Fruit fly (Drosophila melanogaster): ENCODE results near the gene Atu.

Atu gene

dm6 chr3R:5608422-5608821 lies 4.7 kb upstream of the Atu start:
- TF ChIP-seq Myc (optimal IDR thresholded peaks at IDR 0.05): no peak
- no peak for TF ChIP-seq lola (GFP tag; optimal IDR thresholded peaks at IDR 0.05)
- TF ChIP-seq ey (GFP tag; optimal IDR thresholded peaks at IDR 0.05): no peak
- no peak for TF ChIP-seq Sp1 (GFP tag; optimal IDR thresholded peaks at IDR 0.05)
- no peak for TF ChIP-seq h (GFP tag; optimal IDR thresholded peaks at IDR 0.05)
- TF ChIP-seq Vsx2 (GFP tag; optimal IDR thresholded peaks at IDR 0.05; ENCODE audit: partially characterized antibody): no peak
- TF ChIP-seq sv (GFP tag; optimal IDR thresholded peaks at IDR 0.05): no peak
- no peak for TF ChIP-seq rgr (GFP tag; optimal IDR thresholded peaks at IDR 0.05)
- no peak for TF ChIP-seq brk (GFP tag; optimal IDR thresholded peaks at IDR 0.05)
- TF ChIP-seq OdsH (GFP tag; optimal IDR thresholded peaks at IDR 0.05): no peak
- no peak for TF ChIP-seq Hnf4 (GFP tag; optimal IDR thresholded peaks at IDR 0.05)
- no peak for TF ChIP-seq Jra (GFP tag; optimal IDR thresholded peaks at IDR 0.05)
- TF ChIP-seq pan (optimal IDR thresholded peaks at IDR 0.05): no peak
- no peak for TF ChIP-seq HLH106 (tag; optimal IDR thresholded peaks at IDR 0.05)
- TF ChIP-seq dl (GFP tag; optimal IDR thresholded peaks at IDR 0.05; ENCODE audit: insufficient read depth in 1 of 2, partially characterized antibody in 2 of 2): no peak
- TF ChIP-seq GATAd (GFP tag; optimal IDR thresholded peaks at IDR 0.05): no peak

- no peak for TF ChIP-seq Hnf4 (GFP tag; optimal IDR thresholded peaks at IDR 0.05)
- TF ChIP-seq CrebA (GFP tag; optimal IDR thresholded peaks at IDR 0.05; ENCODE audit: borderline replicate concordance): no peak
- TF ChIP-seq Hr83 (GFP tag; optimal IDR thresholded peaks at IDR 0.05; ENCODE audit: poor library complexity, severe bottlenecking): no peak
- no peak for TF ChIP-seq Jra (GFP tag; optimal IDR thresholded peaks at IDR 0.05)
- TF ChIP-seq lola (GFP tag; optimal IDR thresholded peaks at IDR 0.05): no peak
Observed at dm6 chr3R:5610656-5611055, 2.5 kb upstream of the Atu start.

- TF ChIP-seq fru (GFP tag; optimal IDR thresholded peaks at IDR 0.05) (peak; percentile 31), Sp1 (GFP tag; optimal IDR thresholded peaks at IDR 0.05) (no peak), dl (GFP tag; optimal IDR thresholded peaks at IDR 0.05; ENCODE audit: insufficient read depth in 1 of 2, partially characterized antibody in 2 of 2) (peak in 1 of 2 experiments; percentile 28), psq (GFP tag; optimal IDR thresholded peaks at IDR 0.05) (peak; percentile 98)
Observed at dm6 chr3R:5611167-5611566, 2.0 kb upstream of the Atu start.

DNA sequence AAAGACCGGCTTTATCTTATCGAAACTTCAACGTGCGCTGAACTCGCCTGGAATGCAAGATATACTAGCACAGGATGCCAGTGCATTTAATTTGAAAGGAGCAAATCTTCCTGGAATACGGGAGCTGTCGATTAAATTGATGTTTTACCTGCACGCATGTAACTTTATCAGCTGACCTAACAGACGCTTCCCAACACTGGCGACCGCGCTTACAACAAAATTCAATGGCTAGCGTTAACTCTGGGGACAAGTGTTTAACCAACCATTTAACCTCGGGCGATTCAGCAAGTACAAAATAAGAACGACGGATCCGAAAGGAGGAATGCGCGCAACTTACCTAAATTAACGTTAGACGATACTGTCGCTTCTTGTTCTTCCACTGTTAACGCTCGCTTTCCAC lies 1.4 kb upstream of the Atu start:
- no peak for TF ChIP-seq dmrt93B (GFP tag; optimal IDR thresholded peaks at IDR 0.05)
- no peak for TF ChIP-seq dl (GFP tag; optimal IDR thresholded peaks at IDR 0.05; ENCODE audit: insufficient read depth in 1 of 2, partially characterized antibody in 2 of 2)
- TF ChIP-seq rgr (GFP tag; optimal IDR thresholded peaks at IDR 0.05): no peak
- TF ChIP-seq psq (GFP tag; optimal IDR thresholded peaks at IDR 0.05): no peak
- TF ChIP-seq Mio (GFP tag; optimal IDR thresholded peaks at IDR 0.05): no peak
- TF ChIP-seq Rel (GFP tag; optimal IDR thresholded peaks at IDR 0.05): no peak
- TF ChIP-seq Rel (tag; optimal IDR thresholded peaks at IDR 0.05): no peak
- no peak for TF ChIP-seq CG9705 (GFP tag; optimal IDR thresholded peaks at IDR 0.05)
- no peak for TF ChIP-seq Dfd (GFP tag; optimal IDR thresholded peaks at IDR 0.05)
- no peak for TF ChIP-seq Vsx2 (GFP tag; optimal IDR thresholded peaks at IDR 0.05; ENCODE audit: partially characterized antibody)
- no peak for TF ChIP-seq CG32264 (GFP tag; optimal IDR thresholded peaks at IDR 0.05)
- TF ChIP-seq GATAd (GFP tag; optimal IDR thresholded peaks at IDR 0.05): no peak
- TF ChIP-seq woc (GFP tag; optimal IDR thresholded peaks at IDR 0.05): no peak
- no peak for TF ChIP-seq sage (GFP tag; optimal IDR thresholded peaks at IDR 0.05)
- TF ChIP-seq N (GFP tag; optimal IDR thresholded peaks at IDR 0.05): no peak
- no peak for TF ChIP-seq pan (optimal IDR thresholded peaks at IDR 0.05)
- TF ChIP-seq Hnf4 (GFP tag; optimal IDR thresholded peaks at IDR 0.05): no peak
- no peak for TF ChIP-seq Jra (GFP tag; optimal IDR thresholded peaks at IDR 0.05)
- no peak for TF ChIP-seq sv (GFP tag; optimal IDR thresholded peaks at IDR 0.05)
- no peak for TF ChIP-seq Hr78 (GFP tag; optimal IDR thresholded peaks at IDR 0.05)

- TF ChIP-seq fru (GFP tag; optimal IDR thresholded peaks at IDR 0.05): peak; percentile 13
- peak; percentile 38 for TF ChIP-seq Dif (GFP tag; optimal IDR thresholded peaks at IDR 0.05; ENCODE audit: partially characterized antibody)
- TF ChIP-seq lola (GFP tag; optimal IDR thresholded peaks at IDR 0.05): no peak
- TF ChIP-seq psq (GFP tag; optimal IDR thresholded peaks at IDR 0.05): peak; percentile 24
- TF ChIP-seq CG32264 (GFP tag; optimal IDR thresholded peaks at IDR 0.05): no peak
- no peak for TF ChIP-seq OdsH (GFP tag; optimal IDR thresholded peaks at IDR 0.05)
- TF ChIP-seq ey (GFP tag; optimal IDR thresholded peaks at IDR 0.05): no peak
- TF ChIP-seq Mio (GFP tag; optimal IDR thresholded peaks at IDR 0.05): no peak
- TF ChIP-seq N (GFP tag; optimal IDR thresholded peaks at IDR 0.05): peak; percentile 6
Observed at dm6 chr3R:5612372-5613113, 615 bp upstream of the Atu start, which contains the start of gene Rga. Gene Rga, minus strand, starts transcription at chr3R:5613112.

Measured in whole organism, wandering third instar larva.